Worm (Caenorhabditis elegans): ENCODE measurements around the gene F46C3.2.
A peak's percentile ranks its signal among the peaks of the same experiment; 100 is the strongest.

Gene F46C3.2

ce11 chrX:11409457-11409856 is 9.1 kb downstream of the F46C3.2 start:
- TF ChIP-seq drap-1 (GFP tag; optimal IDR thresholded peaks at IDR 0.05) (no peak), unc-120 (tag; optimal IDR thresholded peaks at IDR 0.05; ENCODE audit: poor library complexity, severe bottlenecking) (no peak), zip-8 (tag; optimal IDR thresholded peaks at IDR 0.05) (no peak), ceh-39 (tag; optimal IDR thresholded peaks at IDR 0.05) (no peak), unc-62 (GFP tag; optimal IDR thresholded peaks at IDR 0.05) (no peak), cnd-1 (tag; optimal IDR thresholded peaks at IDR 0.05) (no peak)

DNA sequence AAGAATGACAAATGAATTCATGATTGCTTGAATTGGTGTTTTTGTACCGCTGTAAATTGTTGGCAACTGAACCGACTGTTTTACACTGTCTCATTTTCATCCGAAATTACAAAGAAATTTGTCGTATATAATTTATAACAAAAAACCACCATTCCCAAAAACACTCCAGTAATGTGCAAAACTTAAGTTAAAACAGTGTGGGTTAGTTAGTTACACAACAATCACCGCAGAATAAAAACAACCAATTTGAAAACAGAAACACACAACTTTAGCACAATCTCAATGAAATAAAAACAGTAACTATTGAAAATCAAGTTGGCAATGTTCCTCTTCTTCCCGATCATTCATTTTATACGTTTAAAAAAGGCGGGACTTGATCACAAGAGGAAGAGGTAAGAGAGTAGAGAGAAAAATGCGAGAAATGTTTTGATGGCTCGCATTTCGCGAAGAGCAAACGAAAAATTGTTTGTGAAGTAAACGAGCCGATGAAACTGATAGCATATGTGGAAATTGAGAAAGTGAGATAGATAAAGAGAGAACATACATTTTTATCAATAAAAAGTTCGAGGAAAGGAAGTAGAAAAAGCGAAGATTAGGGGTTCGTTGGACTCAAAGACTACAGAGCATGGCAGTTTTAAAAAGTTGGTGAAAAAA is 10.8 kb downstream of the F46C3.2 start, which contains the start of gene F08B12.4:
F08B12.4 (minus strand) TSS at position 51 of the 654 bp plus-strand sequence.
- TF ChIP-seq mep-1 (tag; optimal IDR thresholded peaks at IDR 0.05), result no peak
- no peak for TF ChIP-seq lin-32 (GFP tag; optimal IDR thresholded peaks at IDR 0.05)
- no peak for TF ChIP-seq ham-2 (GFP tag; optimal IDR thresholded peaks at IDR 0.05)
- no peak for TF ChIP-seq mls-2 (tag; optimal IDR thresholded peaks at IDR 0.05)
- no peak for TF ChIP-seq elt-3 (tag; optimal IDR thresholded peaks at IDR 0.05)
- no peak for TF ChIP-seq sem-2 (GFP tag; optimal IDR thresholded peaks at IDR 0.05)
- TF ChIP-seq nhr-2 (tag; optimal IDR thresholded peaks at IDR 0.05), result no peak
- no peak for TF ChIP-seq unc-120 (tag; optimal IDR thresholded peaks at IDR 0.05; ENCODE audit: poor library complexity, severe bottlenecking)
- no peak for TF ChIP-seq mab-5 (tag; optimal IDR thresholded peaks at IDR 0.05)
- TF ChIP-seq nhr-237 (tag; optimal IDR thresholded peaks at IDR 0.05), result no peak
- no peak for TF ChIP-seq snpc-4 (tag; optimal IDR thresholded peaks at IDR 0.05)
- TF ChIP-seq flh-1 (GFP tag; optimal IDR thresholded peaks at IDR 0.05), result no peak

- TF ChIP-seq ham-2 (GFP tag; optimal IDR thresholded peaks at IDR 0.05), result no peak
- no peak for TF ChIP-seq ceh-43 (GFP tag; optimal IDR thresholded peaks at IDR 0.05)
- TF ChIP-seq flh-1 (GFP tag; optimal IDR thresholded peaks at IDR 0.05), result no peak
- TF ChIP-seq sem-2 (GFP tag; optimal IDR thresholded peaks at IDR 0.05), result no peak
- no peak for TF ChIP-seq unc-120 (tag; optimal IDR thresholded peaks at IDR 0.05; ENCODE audit: poor library complexity, severe bottlenecking)
- TF ChIP-seq ceh-83 (GFP tag; optimal IDR thresholded peaks at IDR 0.05), result no peak
- no peak for TF ChIP-seq hlh-1 (tag; optimal IDR thresholded peaks at IDR 0.05)
- no peak for TF ChIP-seq drap-1 (GFP tag; optimal IDR thresholded peaks at IDR 0.05)
- TF ChIP-seq elt-1 (tag; optimal IDR thresholded peaks at IDR 0.05; ENCODE audit: borderline replicate concordance, insufficient read depth), result no peak
- no peak for TF ChIP-seq lin-13 (tag; optimal IDR thresholded peaks at IDR 0.05)
- no peak for TF ChIP-seq lin-32 (GFP tag; optimal IDR thresholded peaks at IDR 0.05)
- TF ChIP-seq mls-2 (tag; optimal IDR thresholded peaks at IDR 0.05), result no peak
Observed at ce11 chrX:11406784-11407183, 11.8 kb downstream of the F46C3.2 start.

- no peak for TF ChIP-seq elt-3 (tag; optimal IDR thresholded peaks at IDR 0.05)
- TF ChIP-seq ceh-39 (tag; optimal IDR thresholded peaks at IDR 0.05), result no peak
- peak; percentile 89 for TF ChIP-seq ces-1 (GFP tag; optimal IDR thresholded peaks at IDR 0.05)
- TF ChIP-seq pha-4 (tag; optimal IDR thresholded peaks at IDR 0.05), result no peak
- no peak for TF ChIP-seq lsy-2 (tag; optimal IDR thresholded peaks at IDR 0.05)
- no peak for TF ChIP-seq nhr-28 (tag; optimal IDR thresholded peaks at IDR 0.05)
- TF ChIP-seq ceh-83 (GFP tag; optimal IDR thresholded peaks at IDR 0.05), result no peak
- TF ChIP-seq hlh-1 (tag; optimal IDR thresholded peaks at IDR 0.05), result no peak
Observed at ce11 chrX:11405908-11406307, 12.7 kb downstream of the F46C3.2 start, which contains the start of gene slo-2. Gene slo-2 (minus strand): TSS chrX:11405931.

ce11 chrX:11400467-11401184 is 17.9 kb downstream of the F46C3.2 start:
- no peak for TF ChIP-seq pha-4 (tag; optimal IDR thresholded peaks at IDR 0.05)
- no peak for TF ChIP-seq lin-32 (GFP tag; optimal IDR thresholded peaks at IDR 0.05)
- no peak for TF ChIP-seq lsy-2 (tag; optimal IDR thresholded peaks at IDR 0.05)
- TF ChIP-seq elt-1 (tag; optimal IDR thresholded peaks at IDR 0.05; ENCODE audit: borderline replicate concordance, insufficient read depth), result no peak
- no peak for TF ChIP-seq nhr-12 (tag; optimal IDR thresholded peaks at IDR 0.05)
- TF ChIP-seq ces-1 (GFP tag; optimal IDR thresholded peaks at IDR 0.05), result no peak
- no peak for TF ChIP-seq ham-2 (GFP tag; optimal IDR thresholded peaks at IDR 0.05)
- TF ChIP-seq zip-8 (tag; optimal IDR thresholded peaks at IDR 0.05), result no peak
- no peak for TF ChIP-seq tbx-8 (GFP tag; optimal IDR thresholded peaks at IDR 0.05)
- TF ChIP-seq cnd-1 (tag; optimal IDR thresholded peaks at IDR 0.05), result no peak

Data from whole organism, mixed stage, embryonic.